Worm (Caenorhabditis elegans) whole organism, L2 larva: ENCODE measurements around the gene ephx-1.

Experiments used
- ama-1 ChIP-seq: fragments of 150-350 bp; optimal IDR thresholded peaks from 2 replicates; lab custom pipeline; 2018; ENCODE audit warnings: inconsistent platforms
- ceh-82 ChIP-seq: fragments of 150-350 bp; optimal IDR thresholded peaks from 2 replicates; lab custom pipeline; 2014; ENCODE audit warnings: missing biosample characterization, missing genetic modification characterization
- crh-2 ChIP-seq: sonication (generic microtip); optimal IDR thresholded peaks from 2 replicates; lab custom pipeline; 2017; ENCODE audit warnings: missing biosample characterization, missing genetic modification characterization
- lin-11 ChIP-seq: fragments of 150-350 bp; sonication (generic microtip); optimal IDR thresholded peaks from 2 replicates; lab custom pipeline; 2014; ENCODE audit warnings: missing biosample characterization, missing genetic modification characterization, inconsistent platforms, mixed read lengths
- lin-39 ChIP-seq: fragments of 150-350 bp; optimal IDR thresholded peaks from 2 replicates; lab custom pipeline; 2014; ENCODE audit warnings: missing biosample characterization, missing genetic modification reagents, missing genetic modification characterization
- nhr-11 ChIP-seq: fragments of 150-350 bp; optimal IDR thresholded peaks from 2 replicates; lab custom pipeline; 2014; ENCODE audit warnings: missing biosample characterization, missing genetic modification characterization
- nhr-12 ChIP-seq: fragments of 150-350 bp; optimal IDR thresholded peaks from 2 replicates; lab custom pipeline; 2014; ENCODE audit warnings: missing biosample characterization, missing genetic modification characterization
- nhr-237 ChIP-seq: fragments of 150-350 bp; optimal IDR thresholded peaks from 2 replicates; lab custom pipeline; 2014; ENCODE audit warnings: missing biosample characterization, missing genetic modification characterization
- nhr-25 ChIP-seq: fragments of 150-350 bp; sonication (generic microtip); optimal IDR thresholded peaks from 3 replicates; lab custom pipeline; 2014; ENCODE audit warnings: missing biosample characterization, missing genetic modification characterization
- peb-1 ChIP-seq: fragments of 150-350 bp; optimal IDR thresholded peaks from 2 replicates; lab custom pipeline; 2014; ENCODE audit warnings: missing biosample characterization, missing genetic modification characterization
- skn-1 ChIP-seq: sonication (generic microtip); optimal IDR thresholded peaks from 2 replicates; lab custom pipeline; 2017; ENCODE audit warnings: missing biosample characterization, missing genetic modification characterization
- unc-39 ChIP-seq: fragments of 150-350 bp; optimal IDR thresholded peaks from 2 replicates; lab custom pipeline; 2014; ENCODE audit warnings: missing biosample characterization, missing genetic modification characterization
- zag-1 ChIP-seq: fragments of 150-350 bp; optimal IDR thresholded peaks from 2 replicates; lab custom pipeline; 2014; ENCODE audit warnings: missing biosample characterization, missing genetic modification characterization

- TF ChIP-seq ama-1 (lab: Kevin White, UChicago) (no peak), crh-2 (no peak), lin-39 (tag; lab: Kevin White, UChicago) (no peak), nhr-237 (tag; lab: Kevin White, UChicago) (no peak), ceh-82 (tag; lab: Kevin White, UChicago) (no peak), peb-1 (no peak), lin-11 (no peak), unc-39 (tag; lab: Kevin White, UChicago) (no peak), nhr-12 (no peak), zag-1 (no peak), nhr-11 (tag; lab: Kevin White, UChicago) (no peak), nhr-25 (no peak), skn-1 (no peak)
Measured at ce11 chrII:3961256-3961655, 43.5 kb upstream of the ephx-1 start.
